Worm (Caenorhabditis elegans): ENCODE measurements around the gene srd-36.
A peak's percentile ranks its signal among the peaks of the same experiment; 100 is the strongest.

Gene srd-36

ce11 chrX:13308745-13309144 lies 14.2 kb upstream of the srd-36 start, which contains the start of gene srxa-8:
TSS of gene srxa-8 (minus strand) at chrX:13308845.
- no peak for TF ChIP-seq ztf-23 (GFP tag; IDR thresholded peaks at IDR 0.05)
- TF ChIP-seq med-1 (GFP tag; optimal IDR thresholded peaks at IDR 0.05; ENCODE audit: insufficient read depth), result no peak
- TF ChIP-seq ztf-29 (GFP tag; IDR thresholded peaks at IDR 0.05), result no peak
- TF ChIP-seq flt-1 (GFP tag; IDR thresholded peaks at IDR 0.05), result no peak
- no peak for TF ChIP-seq ref-1 (GFP tag; conservative IDR thresholded peaks at IDR 0.05)
- TF ChIP-seq klf-2 (GFP tag; conservative IDR thresholded peaks at IDR 0.05), result no peak
- TF ChIP-seq cog-1 (tag; optimal IDR thresholded peaks at IDR 0.05), result no peak
- TF ChIP-seq T22C8.4 (GFP tag; IDR thresholded peaks at IDR 0.05), result no peak
- no peak for TF ChIP-seq tab-1 (GFP tag; IDR thresholded peaks at IDR 0.05)

ce11 chrX:13307852-13308251 lies 13.3 kb upstream of the srd-36 start:
- TF ChIP-seq tab-1 (GFP tag; IDR thresholded peaks at IDR 0.05) (no peak), ztf-29 (GFP tag; IDR thresholded peaks at IDR 0.05) (no peak), med-1 (GFP tag; optimal IDR thresholded peaks at IDR 0.05; ENCODE audit: insufficient read depth) (no peak), ref-1 (GFP tag; conservative IDR thresholded peaks at IDR 0.05) (no peak), klf-2 (GFP tag; conservative IDR thresholded peaks at IDR 0.05) (no peak), cog-1 (tag; optimal IDR thresholded peaks at IDR 0.05) (no peak), ztf-23 (GFP tag; IDR thresholded peaks at IDR 0.05) (no peak), flt-1 (GFP tag; IDR thresholded peaks at IDR 0.05) (no peak), T22C8.4 (GFP tag; IDR thresholded peaks at IDR 0.05) (no peak)

ce11 chrX:13306869-13307446 lies 12.4 kb upstream of the srd-36 start:
- TF ChIP-seq klf-2 (GFP tag; conservative IDR thresholded peaks at IDR 0.05) (peak; percentile 94), T22C8.4 (GFP tag; IDR thresholded peaks at IDR 0.05) (peak; percentile 95), ztf-29 (GFP tag; IDR thresholded peaks at IDR 0.05) (peak; percentile 96), ztf-23 (GFP tag; IDR thresholded peaks at IDR 0.05) (peak; percentile 97), tab-1 (GFP tag; IDR thresholded peaks at IDR 0.05) (peak; percentile 96), cog-1 (tag; optimal IDR thresholded peaks at IDR 0.05) (peak; percentile 97), ref-1 (GFP tag; conservative IDR thresholded peaks at IDR 0.05) (peak; percentile 91), med-1 (GFP tag; optimal IDR thresholded peaks at IDR 0.05; ENCODE audit: insufficient read depth) (peak; percentile 65), flt-1 (GFP tag; IDR thresholded peaks at IDR 0.05) (peak; percentile 97)

- TF ChIP-seq T22C8.4 (GFP tag; IDR thresholded peaks at IDR 0.05) (no peak), tab-1 (GFP tag; IDR thresholded peaks at IDR 0.05) (no peak)
Observed at ce11 chrX:13305779-13306178, 11.2 kb upstream of the srd-36 start, which contains the start of gene srd-43. TSS of gene srd-43 (minus strand) at chrX:13305844.

ce11 chrX:13303357-13303756 lies 8.8 kb upstream of the srd-36 start, which contains the start of gene srd-42:
TSS of gene srd-42 (minus strand) at chrX:13303457.
- TF ChIP-seq flt-1 (GFP tag; IDR thresholded peaks at IDR 0.05) (no peak), ztf-23 (GFP tag; IDR thresholded peaks at IDR 0.05) (no peak), med-1 (GFP tag; optimal IDR thresholded peaks at IDR 0.05; ENCODE audit: insufficient read depth) (no peak), ref-1 (GFP tag; conservative IDR thresholded peaks at IDR 0.05) (no peak)

ce11 chrX:13300503-13300902 lies 5.9 kb upstream of the srd-36 start, which contains the start of gene srd-39:
TSS of gene srd-39 (minus strand) at chrX:13300603.
- TF ChIP-seq ztf-29 (GFP tag; IDR thresholded peaks at IDR 0.05) (no peak), klf-2 (GFP tag; conservative IDR thresholded peaks at IDR 0.05) (no peak), ref-1 (GFP tag; conservative IDR thresholded peaks at IDR 0.05) (no peak), cog-1 (tag; optimal IDR thresholded peaks at IDR 0.05) (no peak), T22C8.4 (GFP tag; IDR thresholded peaks at IDR 0.05) (no peak), flt-1 (GFP tag; IDR thresholded peaks at IDR 0.05) (no peak), tab-1 (GFP tag; IDR thresholded peaks at IDR 0.05) (no peak), med-1 (GFP tag; optimal IDR thresholded peaks at IDR 0.05; ENCODE audit: insufficient read depth) (no peak), ztf-23 (GFP tag; IDR thresholded peaks at IDR 0.05) (no peak)

ce11 chrX:13293023-13293422 lies 1.5 kb downstream of the srd-36 start:
- TF ChIP-seq ztf-29 (GFP tag; IDR thresholded peaks at IDR 0.05) (no peak), ref-1 (GFP tag; conservative IDR thresholded peaks at IDR 0.05) (no peak), cog-1 (tag; optimal IDR thresholded peaks at IDR 0.05) (no peak), ztf-23 (GFP tag; IDR thresholded peaks at IDR 0.05) (no peak), T22C8.4 (GFP tag; IDR thresholded peaks at IDR 0.05) (no peak), flt-1 (GFP tag; IDR thresholded peaks at IDR 0.05) (no peak), med-1 (GFP tag; optimal IDR thresholded peaks at IDR 0.05; ENCODE audit: insufficient read depth) (no peak), klf-2 (GFP tag; conservative IDR thresholded peaks at IDR 0.05) (no peak), tab-1 (GFP tag; IDR thresholded peaks at IDR 0.05) (no peak)

- TF ChIP-seq T22C8.4 (GFP tag; IDR thresholded peaks at IDR 0.05), result no peak
- no peak for TF ChIP-seq ref-1 (GFP tag; conservative IDR thresholded peaks at IDR 0.05)
- TF ChIP-seq flt-1 (GFP tag; IDR thresholded peaks at IDR 0.05), result no peak
- no peak for TF ChIP-seq ztf-29 (GFP tag; IDR thresholded peaks at IDR 0.05)
- TF ChIP-seq cog-1 (tag; optimal IDR thresholded peaks at IDR 0.05), result no peak
- TF ChIP-seq ztf-23 (GFP tag; IDR thresholded peaks at IDR 0.05), result no peak
- no peak for TF ChIP-seq med-1 (GFP tag; optimal IDR thresholded peaks at IDR 0.05; ENCODE audit: insufficient read depth)
- no peak for TF ChIP-seq tab-1 (GFP tag; IDR thresholded peaks at IDR 0.05)
- TF ChIP-seq klf-2 (GFP tag; conservative IDR thresholded peaks at IDR 0.05), result no peak
Observed at ce11 chrX:13291506-13291905, 3.1 kb downstream of the srd-36 start, which contains the start of gene srd-38. TSS of gene srd-38 (plus strand) at chrX:13291806.

ce11 chrX:13290531-13290930 lies 4.0 kb downstream of the srd-36 start, which contains the start of gene R04D3.3:
TSS of gene R04D3.3 (minus strand) at chrX:13290631.
- TF ChIP-seq ztf-23 (GFP tag; IDR thresholded peaks at IDR 0.05) (no peak), flt-1 (GFP tag; IDR thresholded peaks at IDR 0.05) (no peak), ztf-29 (GFP tag; IDR thresholded peaks at IDR 0.05) (no peak), tab-1 (GFP tag; IDR thresholded peaks at IDR 0.05) (no peak), klf-2 (GFP tag; conservative IDR thresholded peaks at IDR 0.05) (no peak), cog-1 (tag; optimal IDR thresholded peaks at IDR 0.05) (no peak), med-1 (GFP tag; optimal IDR thresholded peaks at IDR 0.05; ENCODE audit: insufficient read depth) (no peak), T22C8.4 (GFP tag; IDR thresholded peaks at IDR 0.05) (no peak)

- TF ChIP-seq tab-1 (GFP tag; IDR thresholded peaks at IDR 0.05) (no peak), cog-1 (tag; optimal IDR thresholded peaks at IDR 0.05) (no peak), flt-1 (GFP tag; IDR thresholded peaks at IDR 0.05) (no peak), ztf-29 (GFP tag; IDR thresholded peaks at IDR 0.05) (no peak), klf-2 (GFP tag; conservative IDR thresholded peaks at IDR 0.05) (no peak), ref-1 (GFP tag; conservative IDR thresholded peaks at IDR 0.05) (no peak), ztf-23 (GFP tag; IDR thresholded peaks at IDR 0.05) (no peak), med-1 (GFP tag; optimal IDR thresholded peaks at IDR 0.05; ENCODE audit: insufficient read depth) (no peak), T22C8.4 (GFP tag; IDR thresholded peaks at IDR 0.05) (no peak)
Observed at ce11 chrX:13288715-13289114, 5.9 kb downstream of the srd-36 start, which contains the start of gene R04D3.4. TSS of gene R04D3.4 (minus strand) at chrX:13288815.

All from whole organism, midembryonic.